Fruit fly (Drosophila melanogaster) whole organism, embryonic: ENCODE measurements around the gene dbe.

Experiments used
- BEAF-32 ChIP-seq: fragments of 200-800 bp; sonication (Bioruptor generic); optimal IDR thresholded peaks from 3 replicates; lab custom pipeline; 2017; ENCODE audit warnings: missing biosample characterization, missing genetic modification characterization, mild to moderate bottlenecking, moderate library complexity, missing genetic modification reagents
- CG10147 ChIP-seq: fragments of 200-800 bp; sonication (Bioruptor generic); optimal IDR thresholded peaks from 2 replicates; lab custom pipeline; 2019; ENCODE audit warnings: missing biosample characterization, mild to moderate bottlenecking, missing genetic modification characterization, moderate library complexity
- CG10543 ChIP-seq: fragments of 200-800 bp; sonication (Bioruptor generic); optimal IDR thresholded peaks from 3 replicates; lab custom pipeline; 2017; ENCODE audit warnings: missing biosample characterization, mild to moderate bottlenecking, missing genetic modification characterization, moderate library complexity
- CG10654 ChIP-seq: fragments of 200-800 bp; sonication (Bioruptor generic); optimal IDR thresholded peaks from 2 replicates; lab custom pipeline; 2016; ENCODE audit warnings: missing biosample characterization, missing genetic modification characterization
- CG10979 ChIP-seq: fragments of 200-800 bp; sonication (Bioruptor generic); optimal IDR thresholded peaks from 2 replicates; lab custom pipeline; 2018; ENCODE audit warnings: missing biosample characterization, mild to moderate bottlenecking, missing genetic modification characterization, moderate library complexity
- CG1602 ChIP-seq: fragments of 200-800 bp; sonication (Bioruptor generic); optimal IDR thresholded peaks from 3 replicates; lab custom pipeline; 2016; ENCODE audit warnings: missing biosample characterization, missing genetic modification characterization
- CG17186 ChIP-seq: fragments of 200-800 bp; sonication (Bioruptor generic); optimal IDR thresholded peaks from 3 replicates; lab custom pipeline; 2017; ENCODE audit warnings: missing biosample characterization, missing genetic modification reagents, missing genetic modification characterization
- CG18011 ChIP-seq: fragments of 200-800 bp; sonication (Bioruptor generic); optimal IDR thresholded peaks from 2 replicates; lab custom pipeline; 2017; ENCODE audit warnings: missing biosample characterization, missing genetic modification characterization, mild to moderate bottlenecking, moderate library complexity, missing genotype
- CG2875 ChIP-seq: fragments of 200-800 bp; sonication (Bioruptor generic); optimal IDR thresholded peaks from 2 replicates; lab custom pipeline; 2017; ENCODE audit warnings: missing biosample characterization, mild to moderate bottlenecking, missing genetic modification characterization, missing genetic modification reagents
- CG33213 ChIP-seq: fragments of 200-800 bp; sonication (Bioruptor generic); optimal IDR thresholded peaks from 3 replicates; lab custom pipeline; 2016; ENCODE audit warnings: missing biosample characterization, missing genetic modification characterization
- CG6654 ChIP-seq: fragments of 200-800 bp; sonication (Bioruptor generic); optimal IDR thresholded peaks from 2 replicates; lab custom pipeline; 2017; ENCODE audit warnings: missing biosample characterization, mild to moderate bottlenecking, missing genetic modification characterization
- CG7745 ChIP-seq: fragments of 200-800 bp; sonication (Bioruptor generic); optimal IDR thresholded peaks from 2 replicates; lab custom pipeline; 2018; ENCODE audit warnings: missing biosample characterization, mild to moderate bottlenecking, missing genetic modification characterization, moderate library complexity
- CG9727 ChIP-seq: fragments of 200-800 bp; sonication (Bioruptor generic); optimal IDR thresholded peaks from 3 replicates; lab custom pipeline; 2017; ENCODE audit warnings: missing biosample characterization, mild to moderate bottlenecking, missing genetic modification characterization
- Dip3 ChIP-seq: fragments of 200-800 bp; sonication (Bioruptor generic); optimal IDR thresholded peaks from 3 replicates; lab custom pipeline; 2016; ENCODE audit warnings: missing biosample characterization, missing genetic modification characterization
- Dll ChIP-seq: fragments of 200-800 bp; sonication (Bioruptor generic); IDR thresholded peaks from 4 replicates; pipeline ENCODE4 v1.3.6; 2022; ENCODE audit warnings: missing biosample characterization, missing genetic modification characterization; ENCODE audit not compliant: partially characterized antibody
- Doc2 ChIP-seq: fragments of 200-800 bp; sonication (Bioruptor generic); IDR thresholded peaks from 2 replicates; pipeline ENCODE4 v1.3.6; 2022; ENCODE audit warnings: missing biosample characterization, missing genetic modification characterization
- E2f1 ChIP-seq: fragments of 200-800 bp; sonication (Bioruptor generic); IDR thresholded peaks from 2 replicates; pipeline ENCODE4 v1.3.6; 2022; ENCODE audit warnings: missing biosample characterization, missing genetic modification characterization
- Ets65A ChIP-seq: fragments of 200-800 bp; sonication (Bioruptor generic); peaks from one replicate; lab custom pipeline; 2016; ENCODE audit warnings: missing biosample characterization, missing genetic modification characterization
- H15 ChIP-seq: fragments of 200-800 bp; sonication (Bioruptor generic); IDR thresholded peaks from 3 replicates; pipeline ENCODE4 v1.3.6; 2022; ENCODE audit warnings: missing biosample characterization, missing genetic modification characterization
- HLH4C ChIP-seq: fragments of 200-800 bp; sonication (Bioruptor generic); IDR thresholded peaks from 3 replicates; pipeline ENCODE4 v1.3.6; 2022; ENCODE audit warnings: missing biosample characterization, missing genetic modification characterization; ENCODE audit not compliant: partially characterized antibody
- Hr51 ChIP-seq, 2 experiments: fragments of 200-800 bp; sonication (Bioruptor generic); optimal IDR thresholded peaks; 2 replicates in 1 of 2; 3 replicates in 1 of 2; lab custom pipeline; 2016 to 2018; ENCODE audit warnings: missing biosample characterization in 2 of 2, missing genetic modification characterization in 2 of 2, mild to moderate bottlenecking in 1 of 2, moderate library complexity in 1 of 2
- Mes4 ChIP-seq: fragments of 200-800 bp; sonication (Bioruptor generic); optimal IDR thresholded peaks from 2 replicates; lab custom pipeline; 2016; ENCODE audit warnings: missing biosample characterization, missing genetic modification characterization
- NK7.1 ChIP-seq: fragments of 200-800 bp; sonication (Bioruptor generic); optimal IDR thresholded peaks from 3 replicates; lab custom pipeline; 2016; ENCODE audit warnings: missing biosample characterization, missing genetic modification characterization
- Ptx1 ChIP-seq: fragments of 200-800 bp; sonication (Bioruptor generic); IDR thresholded peaks from 2 replicates; pipeline ENCODE4 v1.3.6; 2022; ENCODE audit warnings: missing biosample characterization, missing genetic modification characterization
- Trl ChIP-seq, 3 experiments: fragments of >200 bp in 2 of 3; fragments of 200-800 bp in 1 of 3; sonication (Bioruptor generic) in 1 of 3; optimal IDR thresholded peaks; 2 replicates in 1 of 3; 3 replicates in 2 of 3; lab custom pipeline; 2016 to 2017; ENCODE audit warnings: missing biosample characterization in 1 of 3, missing genetic modification characterization in 1 of 3
- abd-A ChIP-seq: fragments of 200-800 bp; sonication (Bioruptor generic); optimal IDR thresholded peaks from 3 replicates; lab custom pipeline; 2019; ENCODE audit warnings: missing biosample characterization, mild to moderate bottlenecking, missing genetic modification characterization, moderate library complexity
- amos ChIP-seq: fragments of 200-800 bp; sonication (Bioruptor generic); IDR thresholded peaks from 2 replicates; pipeline ENCODE4 v1.3.6; 2022; ENCODE audit warnings: missing biosample characterization, missing genetic modification characterization; ENCODE audit not compliant: partially characterized antibody
- bigmax ChIP-seq: fragments of 200-800 bp; sonication (Bioruptor generic); optimal IDR thresholded peaks from 2 replicates; lab custom pipeline; 2018; ENCODE audit warnings: missing biosample characterization, mild to moderate bottlenecking, missing genetic modification characterization
- br ChIP-seq: fragments of >200 bp; optimal IDR thresholded peaks from 2 replicates; lab custom pipeline; 2017
- caup ChIP-seq: fragments of 200-800 bp; sonication (Bioruptor generic); optimal IDR thresholded peaks from 3 replicates; lab custom pipeline; 2017; ENCODE audit warnings: missing biosample characterization, mild to moderate bottlenecking, missing genetic modification characterization, moderate library complexity; ENCODE audit not compliant: severe bottlenecking
- cwo ChIP-seq: fragments of 200-800 bp; sonication (Bioruptor generic); optimal IDR thresholded peaks from 3 replicates; lab custom pipeline; 2017; ENCODE audit warnings: missing biosample characterization, missing genetic modification characterization, mild to moderate bottlenecking, moderate library complexity, missing genetic modification reagents
- dan ChIP-seq: fragments of 200-800 bp; sonication (Bioruptor generic); IDR thresholded peaks from 2 replicates; pipeline ENCODE4 v1.3.6; 2022; ENCODE audit warnings: missing biosample characterization, missing genetic modification characterization
- dati ChIP-seq: fragments of 200-800 bp; sonication (Bioruptor generic); IDR thresholded peaks from 2 replicates; pipeline ENCODE4 v1.3.6; 2022; ENCODE audit warnings: missing biosample characterization, missing genetic modification characterization
- ems ChIP-seq: fragments of 200-800 bp; sonication (Bioruptor generic); optimal IDR thresholded peaks from 3 replicates; lab custom pipeline; 2016; ENCODE audit warnings: missing biosample characterization, missing genetic modification characterization
- eve ChIP-seq, 2 experiments: fragments of >200 bp; optimal IDR thresholded peaks; 2 replicates each; lab custom pipeline; 2017; ENCODE audit warnings: missing biosample characterization in 2 of 2, missing genetic modification characterization in 2 of 2
- fru ChIP-seq: fragments of >200 bp; optimal IDR thresholded peaks from 2 replicates; lab custom pipeline; 2017
- gsb-n ChIP-seq: fragments of 200-800 bp; sonication (Bioruptor generic); optimal IDR thresholded peaks from 3 replicates; lab custom pipeline; 2018; ENCODE audit warnings: missing biosample characterization, mild to moderate bottlenecking, missing genetic modification characterization
- insv ChIP-seq, 2 experiments: fragments of 200-800 bp; sonication (Bioruptor generic); optimal IDR thresholded peaks; 3 replicates each; lab custom pipeline; 2016 to 2018; ENCODE audit warnings: missing biosample characterization in 2 of 2, missing genetic modification characterization in 2 of 2
- kni ChIP-seq: fragments of 200-800 bp; sonication (Bioruptor generic); optimal IDR thresholded peaks from 3 replicates; lab custom pipeline; 2017; ENCODE audit warnings: mild to moderate bottlenecking, missing biosample characterization, missing genetic modification reagents, missing genetic modification characterization
- lmd ChIP-seq: fragments of 200-800 bp; sonication (Bioruptor generic); IDR thresholded peaks from 2 replicates; pipeline ENCODE4 v1.3.6; 2022; ENCODE audit warnings: missing biosample characterization, missing genetic modification characterization
- mld ChIP-seq: fragments of 200-800 bp; sonication (Bioruptor generic); IDR thresholded peaks from 3 replicates; pipeline ENCODE4 v1.3.6; 2022; ENCODE audit warnings: missing biosample characterization, missing genetic modification characterization; ENCODE audit not compliant: partially characterized antibody
- ro ChIP-seq: fragments of 200-800 bp; sonication (Bioruptor generic); IDR thresholded peaks from 2 replicates; pipeline ENCODE4 v1.3.6; 2022; ENCODE audit warnings: missing biosample characterization, missing genetic modification characterization
- sima ChIP-seq: fragments of 200-800 bp; sonication (Bioruptor generic); optimal IDR thresholded peaks from 2 replicates; lab custom pipeline; 2016; ENCODE audit warnings: missing biosample characterization, missing genetic modification characterization
- sisA ChIP-seq: fragments of 200-800 bp; sonication (Bioruptor generic); IDR thresholded peaks from 2 replicates; pipeline ENCODE4 v1.3.6; 2022; ENCODE audit warnings: missing biosample characterization, missing genetic modification characterization
- slbo ChIP-seq: fragments of 200-800 bp; sonication (Bioruptor generic); IDR thresholded peaks from 2 replicates; pipeline ENCODE4 v1.3.6; 2022; ENCODE audit warnings: missing biosample characterization, missing genetic modification characterization
- tll ChIP-seq, 2 experiments: fragments of 200-800 bp in 1 of 2; fragments of >200 bp in 1 of 2; sonication (Bioruptor generic) in 1 of 2; optimal IDR thresholded peaks; 2 replicates each; lab custom pipeline; 2017 to 2019; ENCODE audit warnings: missing biosample characterization in 2 of 2, missing genetic modification characterization in 2 of 2, mild to moderate bottlenecking in 1 of 2, moderate library complexity in 1 of 2
- twi ChIP-seq: fragments of 200-800 bp; optimal IDR thresholded peaks from 2 replicates; lab custom pipeline; 2019; ENCODE audit warnings: missing biosample characterization, mild to moderate bottlenecking, missing genetic modification characterization, moderate library complexity
- vfl ChIP-seq: fragments of 200-800 bp; sonication (Bioruptor generic); optimal IDR thresholded peaks from 2 replicates; lab custom pipeline; 2016; ENCODE audit warnings: missing biosample characterization, missing genetic modification characterization
- vnd ChIP-seq: fragments of 200-800 bp; sonication (Bioruptor generic); IDR thresholded peaks from 3 replicates; pipeline ENCODE4 v1.3.6; 2022; ENCODE audit warnings: missing biosample characterization, missing genetic modification characterization; ENCODE audit not compliant: partially characterized antibody
- z ChIP-seq: fragments of 200-800 bp; sonication (Bioruptor generic); IDR thresholded peaks from 3 replicates; pipeline ENCODE4 v1.3.6; 2022; ENCODE audit warnings: missing biosample characterization, missing genetic modification characterization

dbe gene

DNA sequence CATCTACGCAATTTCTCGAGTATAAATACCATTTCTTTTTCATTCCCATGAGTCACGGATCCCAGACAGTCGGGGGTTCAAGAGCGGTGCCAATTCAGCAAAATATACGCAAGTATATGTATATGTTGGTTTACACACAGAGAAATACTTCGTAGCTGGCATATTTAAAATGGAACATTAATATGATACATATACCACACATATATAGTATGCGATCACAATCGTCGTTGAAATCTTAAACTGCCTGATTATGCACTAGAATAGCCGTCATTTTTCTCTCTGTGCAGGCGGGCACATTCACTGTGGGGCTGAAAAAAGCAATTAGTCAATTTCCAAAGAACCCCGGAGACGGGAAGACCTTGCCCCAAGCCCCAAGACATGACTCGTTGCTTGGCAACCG, 27.9 kb downstream of the dbe start (continued):
- TF ChIP-seq caup (GFP tag; lab: Kevin White, UChicago): peak; percentile 72
- no peak for TF ChIP-seq CG7745
- peak; percentile 51 for TF ChIP-seq ems (GFP tag; lab: Kevin White, UChicago)
- TF ChIP-seq mld: no peak
- no peak for TF ChIP-seq br (lab: Kevin White, UChicago)
- TF ChIP-seq CG6654 (GFP tag; lab: Kevin White, UChicago): peak; percentile 39
- TF ChIP-seq CG1602: peak; percentile 52
- TF ChIP-seq Hr51 (GFP tag; optimal IDR thresholded peaks at IDR 0.05; lab: Kevin White, UChicago): peak; percentile 23 to 55
- TF ChIP-seq Dip3 (GFP tag; lab: Kevin White, UChicago): peak; percentile 83
- no peak for TF ChIP-seq HLH4C
- TF ChIP-seq tll (GFP tag; optimal IDR thresholded peaks at IDR 0.05; lab: Kevin White, UChicago): no peak
- TF ChIP-seq z (GFP tag; lab: Robert Waterston, UW): 0 out of 3 replicates have a peak, but pooled peaks have one; percentile 43
- peak; percentile 80 for TF ChIP-seq Ptx1 (GFP tag; lab: Robert Waterston, UW)
- TF ChIP-seq CG17186 (GFP tag; lab: Kevin White, UChicago): no peak
- peak; percentile 75 for TF ChIP-seq vfl (GFP tag; lab: Kevin White, UChicago)
- peak; percentile 76 for TF ChIP-seq sisA (GFP tag; lab: Robert Waterston, UW)
- no peak for TF ChIP-seq CG33213 (GFP tag; lab: Kevin White, UChicago)
- peak; percentile 39; the same call in 1 of the 2 replicates for TF ChIP-seq ro (GFP tag; lab: Robert Waterston, UW)
- peak; percentile 93 for TF ChIP-seq Ets65A
- TF ChIP-seq insv (GFP tag; optimal IDR thresholded peaks at IDR 0.05; lab: Kevin White, UChicago): no peak
- peak; percentile 72 for TF ChIP-seq cwo
- peak; percentile 93 for TF ChIP-seq slbo (GFP tag; lab: Robert Waterston, UW)
- TF ChIP-seq BEAF-32 (GFP tag; lab: Kevin White, UChicago): no peak
- no peak for TF ChIP-seq abd-A
- peak; percentile 74; the same call in 2 of the 3 replicates for TF ChIP-seq H15 (GFP tag; lab: Robert Waterston, UW)
- TF ChIP-seq sima (GFP tag; lab: Kevin White, UChicago): no peak
- TF ChIP-seq CG10543 (GFP tag; lab: Kevin White, UChicago): peak; percentile 62
- TF ChIP-seq E2f1 (GFP tag; lab: Robert Waterston, UW): peak; percentile 79
- TF ChIP-seq CG10979: peak; percentile 58
- TF ChIP-seq CG9727 (GFP tag; lab: Kevin White, UChicago): peak; percentile 65
- no peak for TF ChIP-seq vnd
- no peak for TF ChIP-seq amos (GFP tag; lab: Robert Waterston, UW)
- TF ChIP-seq NK7.1 (GFP tag; lab: Kevin White, UChicago): peak; percentile 26
- peak; percentile 58 for TF ChIP-seq CG2875
- no peak for TF ChIP-seq twi (tag; lab: Kevin White, UChicago)
- TF ChIP-seq dan (GFP tag; lab: Robert Waterston, UW): no peak
- TF ChIP-seq dati (GFP tag; lab: Robert Waterston, UW): peak; percentile 17; the same call in 1 of the 2 replicates
- no peak for TF ChIP-seq gsb-n (tag; lab: Kevin White, UChicago)
- peak; percentile 43 for TF ChIP-seq CG10654
- TF ChIP-seq Doc2 (GFP tag; lab: Robert Waterston, UW): 0 out of 2 replicates have a peak, but pooled peaks have one; percentile 38
- TF ChIP-seq Trl (optimal IDR thresholded peaks at IDR 0.05; lab: Kevin White, UChicago): no peak
- peak; percentile 32 for TF ChIP-seq Trl (GFP tag; optimal IDR thresholded peaks at IDR 0.05; lab: Kevin White, UChicago)
- TF ChIP-seq bigmax: no peak
- no peak for TF ChIP-seq fru (lab: Kevin White, UChicago)
- TF ChIP-seq eve (GFP tag; optimal IDR thresholded peaks at IDR 0.05; lab: Kevin White, UChicago): no peak
- TF ChIP-seq CG10147 (GFP tag; lab: Kevin White, UChicago): peak; percentile 57
- peak; percentile 87 for TF ChIP-seq lmd (GFP tag; lab: Robert Waterston, UW)
- TF ChIP-seq Mes4 (GFP tag; lab: Kevin White, UChicago): peak; percentile 63
- TF ChIP-seq Dll (GFP tag; lab: Robert Waterston, UW): no peak
- TF ChIP-seq kni (GFP tag; lab: Kevin White, UChicago): no peak
- TF ChIP-seq CG18011: peak; percentile 47
